Fruit fly (Drosophila melanogaster) whole organism, pupa: ENCODE results near the gene CG14693.
A peak's percentile ranks its signal among the peaks of the same experiment; 100 is the strongest.

ENCODE experiments used
- CG10348 ChIP-seq: fragments of 200-800 bp; sonication (Bioruptor generic); IDR thresholded peaks from 2 replicates; pipeline ENCODE4 v1.3.6; 2022; ENCODE audit warnings: missing biosample characterization, missing genetic modification characterization
- CG12605 ChIP-seq: fragments of 200-800 bp; sonication (Bioruptor generic); IDR thresholded peaks from 2 replicates; pipeline ENCODE4 v1.3.6; 2022; ENCODE audit warnings: missing biosample characterization, missing genetic modification characterization
- CG13204 ChIP-seq: fragments of 200-800 bp; sonication (Bioruptor generic); optimal IDR thresholded peaks from 2 replicates; lab custom pipeline; 2018; ENCODE audit warnings: missing biosample characterization, mild to moderate bottlenecking, missing genetic modification characterization, moderate library complexity
- CG14655 ChIP-seq: fragments of 200-800 bp; sonication (Bioruptor generic); optimal IDR thresholded peaks from 3 replicates; lab custom pipeline; 2017; ENCODE audit warnings: mild to moderate bottlenecking, missing biosample characterization, missing genetic modification reagents, missing genetic modification characterization
- CG15710 ChIP-seq: fragments of 200-800 bp; sonication (Bioruptor generic); optimal IDR thresholded peaks from 2 replicates; lab custom pipeline; 2018; ENCODE audit warnings: missing biosample characterization, mild to moderate bottlenecking, missing genetic modification characterization, moderate library complexity
- CG17806 ChIP-seq: fragments of 200-800 bp; sonication (Bioruptor generic); optimal IDR thresholded peaks from 2 replicates; lab custom pipeline; 2018; ENCODE audit warnings: missing biosample characterization, mild to moderate bottlenecking, missing genetic modification characterization, moderate library complexity
- CG32121 ChIP-seq: fragments of 200-800 bp; sonication (Bioruptor generic); IDR thresholded peaks from 2 replicates; pipeline ENCODE4 v1.3.6; 2022; ENCODE audit warnings: missing biosample characterization, missing genetic modification characterization
- CG34367 ChIP-seq: fragments of 200-800 bp; sonication (Bioruptor generic); optimal IDR thresholded peaks from 2 replicates; lab custom pipeline; 2018; ENCODE audit warnings: missing biosample characterization, mild to moderate bottlenecking, missing genetic modification characterization
- CG4496 ChIP-seq: fragments of 200-800 bp; sonication (Bioruptor generic); IDR thresholded peaks from 3 replicates; pipeline ENCODE4 v1.3.6; 2022; ENCODE audit warnings: missing biosample characterization, missing genetic modification characterization
- CG8159 ChIP-seq: fragments of 200-800 bp; sonication (Bioruptor generic); optimal IDR thresholded peaks from 3 replicates; lab custom pipeline; 2018; ENCODE audit warnings: missing biosample characterization, mild to moderate bottlenecking, missing genetic modification characterization, moderate library complexity
- CG8301 ChIP-seq: fragments of 200-800 bp; sonication (Bioruptor generic); optimal IDR thresholded peaks from 2 replicates; lab custom pipeline; 2018; ENCODE audit warnings: missing biosample characterization, mild to moderate bottlenecking, missing genetic modification characterization
- CG9948 ChIP-seq: fragments of 200-800 bp; sonication (Bioruptor generic); optimal IDR thresholded peaks from 2 replicates; lab custom pipeline; 2018; ENCODE audit warnings: missing biosample characterization, mild to moderate bottlenecking, missing genetic modification characterization, moderate library complexity
- D1 ChIP-seq: fragments of 200-800 bp; sonication (Bioruptor generic); optimal IDR thresholded peaks from 2 replicates; lab custom pipeline; 2018; ENCODE audit warnings: missing biosample characterization, mild to moderate bottlenecking, missing genetic modification characterization, moderate library complexity
- EcR ChIP-seq: fragments of 200-800 bp; sonication (Bioruptor generic); optimal IDR thresholded peaks from 3 replicates; lab custom pipeline; 2019; ENCODE audit warnings: missing biosample characterization, missing genetic modification characterization, mild to moderate bottlenecking, moderate library complexity, missing genetic modification reagents
- Ets98B ChIP-seq: fragments of 200-800 bp; sonication (Bioruptor generic); IDR thresholded peaks from 2 replicates; pipeline ENCODE4 v1.3.6; 2022; ENCODE audit warnings: missing biosample characterization, missing genetic modification characterization
- Pif1A ChIP-seq: fragments of 200-800 bp; sonication (Bioruptor generic); optimal IDR thresholded peaks from 3 replicates; lab custom pipeline; 2016; ENCODE audit warnings: missing biosample characterization, missing genetic modification characterization
- Pif1B ChIP-seq: fragments of 200-800 bp; sonication (Bioruptor generic); optimal IDR thresholded peaks from 3 replicates; lab custom pipeline; 2016; ENCODE audit warnings: missing biosample characterization, missing genetic modification characterization
- Snoo ChIP-seq: fragments of 200-800 bp; sonication (Bioruptor generic); optimal IDR thresholded peaks from 3 replicates; lab custom pipeline; 2017; ENCODE audit warnings: missing biosample characterization, mild to moderate bottlenecking, missing genetic modification characterization, inconsistent platforms
- fd96Ca ChIP-seq: fragments of 200-800 bp; sonication (Bioruptor generic); IDR thresholded peaks from 3 replicates; pipeline ENCODE4 v1.3.6; 2022; ENCODE audit warnings: missing biosample characterization, missing genetic modification characterization
- gl ChIP-seq: fragments of 200-800 bp; sonication (Bioruptor generic); optimal IDR thresholded peaks from 2 replicates; lab custom pipeline; 2018; ENCODE audit warnings: missing biosample characterization, mild to moderate bottlenecking, missing genetic modification characterization
- rn ChIP-seq: fragments of 200-800 bp; sonication (Bioruptor generic); IDR thresholded peaks from 2 replicates; pipeline ENCODE4 v1.3.6; 2022; ENCODE audit warnings: missing biosample characterization, missing genetic modification characterization

Gene CG14693

dm6 chr3R:10767526-10767925 lies 47.3 kb downstream of the CG14693 start, which contains the start of gene TfIIFbeta:
TfIIFbeta (minus strand) TSS chr3R:10767804.
- TF ChIP-seq Pif1B (GFP tag; lab: Kevin White, UChicago) (no peak), CG4496 (no peak), CG34367 (no peak), CG10348 (GFP tag; lab: Robert Waterston, UW) (no peak), Pif1A (GFP tag; lab: Kevin White, UChicago) (no peak), rn (no peak)
- TF ChIP-seq, all 21 proteins: peak for 0

- TF ChIP-seq CG9948 (tag; lab: Kevin White, UChicago) = no peak
- TF ChIP-seq CG8301 (tag; lab: Kevin White, UChicago) = no peak
- TF ChIP-seq D1 (tag; lab: Kevin White, UChicago) = no peak
- no peak for TF ChIP-seq fd96Ca
- TF ChIP-seq Snoo (tag; lab: Kevin White, UChicago) = no peak
- TF ChIP-seq CG4496 = peak; percentile 65; the same call in 2 of the 3 replicates
- 0 out of 2 replicates have a peak, but pooled peaks have one; percentile 21 for TF ChIP-seq Ets98B (GFP tag; lab: Robert Waterston, UW)
- TF ChIP-seq CG10348 (GFP tag; lab: Robert Waterston, UW) = no peak
- TF ChIP-seq CG34367 = no peak
- TF ChIP-seq rn = no peak
- no peak for TF ChIP-seq CG8159
- no peak for TF ChIP-seq CG15710 (tag; lab: Kevin White, UChicago)
- no peak for TF ChIP-seq Pif1B (GFP tag; lab: Kevin White, UChicago)
- no peak for TF ChIP-seq gl (tag; lab: Kevin White, UChicago)
- TF ChIP-seq EcR (GFP tag; lab: Kevin White, UChicago) = no peak
- TF ChIP-seq CG13204 (GFP tag; lab: Kevin White, UChicago) = no peak
- peak; percentile 62; the same call in 1 of the 2 replicates for TF ChIP-seq CG32121 (GFP tag; lab: Robert Waterston, UW)
- TF ChIP-seq Pif1A (GFP tag; lab: Kevin White, UChicago) = no peak
- no peak for TF ChIP-seq CG17806 (tag; lab: Kevin White, UChicago)
- TF ChIP-seq CG14655 (GFP tag; lab: Kevin White, UChicago) = no peak
- TF ChIP-seq CG12605 (GFP tag; lab: Robert Waterston, UW) = no peak
- TF ChIP-seq, all 21 proteins: peak for 3
Measured at dm6 chr3R:10761980-10762379, 52.9 kb downstream of the CG14693 start.
